Worm (Caenorhabditis elegans): ENCODE results near the gene Y67D8C.6.

DNA sequence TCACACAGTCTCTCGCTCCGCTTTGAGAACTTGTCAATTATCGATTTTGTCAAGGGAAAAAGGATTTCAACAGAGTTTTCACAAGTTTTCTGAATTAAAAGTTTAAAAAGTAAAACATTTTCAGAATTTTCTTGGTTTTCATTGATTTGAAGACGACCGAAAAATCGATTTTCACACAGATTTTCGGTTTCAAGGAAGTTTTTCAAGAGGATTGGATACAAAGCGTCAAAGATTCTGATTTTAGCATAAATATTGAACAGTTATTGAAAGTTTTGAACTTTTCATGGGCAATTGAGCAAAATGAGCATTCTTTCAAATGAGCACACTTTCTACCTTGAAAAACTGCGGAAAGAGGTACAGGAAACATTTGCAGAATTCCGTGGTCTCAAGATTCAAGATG, 8.8 kb upstream of the Y67D8C.6 start, which contains the start of gene Y67D8C.2:
- TF ChIP-seq W03F9.2 (tag; optimal IDR thresholded peaks at IDR 0.05) (no peak), dao-5 (tag; optimal IDR thresholded peaks at IDR 0.05) (no peak)

All from whole organism, L4/young adult.